Worm (Caenorhabditis elegans) whole organism, L3 larva: Measurements from ENCODE around the gene smrc-1.

ENCODE experiments used
- ama-1 ChIP-seq: fragments of 150-350 bp; optimal IDR thresholded peaks from 2 replicates; lab custom pipeline; 2018
- ceh-16 ChIP-seq: sonication (generic microtip); optimal IDR thresholded peaks from 2 replicates; lab custom pipeline; 2017; ENCODE audit warnings: missing biosample characterization, missing genetic modification characterization
- ceh-28 ChIP-seq: fragments of 150-350 bp; optimal IDR thresholded peaks from 2 replicates; lab custom pipeline; 2014; ENCODE audit warnings: missing biosample characterization, missing genetic modification reagents, missing genetic modification characterization
- ceh-82 ChIP-seq: fragments of 150-350 bp; optimal IDR thresholded peaks from 2 replicates; lab custom pipeline; 2014; ENCODE audit warnings: missing biosample characterization, missing genetic modification characterization
- ceh-9 ChIP-seq: sonication (generic microtip); optimal IDR thresholded peaks from 2 replicates; lab custom pipeline; 2018; ENCODE audit warnings: missing biosample characterization, missing genetic modification characterization
- daf-12 ChIP-seq: fragments of 150-350 bp; optimal IDR thresholded peaks from 2 replicates; lab custom pipeline; 2014; ENCODE audit warnings: missing biosample characterization, missing genetic modification reagents, missing genetic modification characterization
- egl-5 ChIP-seq: fragments of 150-350 bp; optimal IDR thresholded peaks from 2 replicates; lab custom pipeline; 2017; ENCODE audit warnings: missing biosample characterization, missing genetic modification reagents, missing genetic modification characterization, inconsistent platforms
- elt-2 ChIP-seq: sonication (generic microtip); optimal IDR thresholded peaks from 2 replicates; lab custom pipeline; 2016; ENCODE audit warnings: missing genetic modification reagents, mild to moderate bottlenecking, missing genetic modification characterization, missing compliant biosample characterization
- elt-3 ChIP-seq, 3 experiments: fragments of 150-350 bp in 1 of 3; sonication (generic microtip) in 2 of 3; optimal IDR thresholded peaks; 2 replicates in 2 of 3; 4 replicates in 1 of 3; lab custom pipeline; 2014 to 2017; ENCODE audit warnings: missing biosample characterization in 3 of 3, missing genetic modification characterization in 3 of 3
- fkh-10 ChIP-seq: sonication (generic microtip); optimal IDR thresholded peaks from 2 replicates; lab custom pipeline; 2017; ENCODE audit warnings: missing biosample characterization, missing genetic modification reagents, missing genetic modification characterization
- fos-1 ChIP-seq: fragments of 150-350 bp; optimal IDR thresholded peaks from 2 replicates; lab custom pipeline; 2014; ENCODE audit warnings: missing biosample characterization, missing genetic modification characterization
- hmg-11 ChIP-seq: sonication (generic microtip); optimal IDR thresholded peaks from 2 replicates; lab custom pipeline; 2016; ENCODE audit warnings: missing genetic modification characterization, missing compliant biosample characterization
- jun-1 ChIP-seq: fragments of 150-350 bp; optimal IDR thresholded peaks from 2 replicates; lab custom pipeline; 2014; ENCODE audit warnings: missing biosample characterization, missing genetic modification reagents, missing genetic modification characterization
- lin-15B ChIP-seq: fragments of 150-350 bp; optimal IDR thresholded peaks from 2 replicates; lab custom pipeline; 2014; ENCODE audit warnings: missing biosample characterization, missing genetic modification characterization
- lin-39 ChIP-seq: fragments of 150-350 bp; optimal IDR thresholded peaks from 2 replicates; lab custom pipeline; 2018; ENCODE audit warnings: missing biosample characterization, missing genetic modification reagents, missing genetic modification characterization
- mml-1 ChIP-seq: fragments of 150-350 bp; sonication (generic microtip); optimal IDR thresholded peaks from 3 replicates; lab custom pipeline; 2014; ENCODE audit warnings: missing biosample characterization, missing genetic modification characterization
- nfya-1 ChIP-seq: sonication (generic microtip); optimal IDR thresholded peaks from 2 replicates; lab custom pipeline; 2017; ENCODE audit warnings: missing genetic modification characterization, mild to moderate bottlenecking, missing compliant biosample characterization, antibody characterized with exemption, moderate library complexity; ENCODE audit not compliant: insufficient read depth
- nhr-12 ChIP-seq: fragments of 150-350 bp; optimal IDR thresholded peaks from 2 replicates; lab custom pipeline; 2014; ENCODE audit warnings: missing biosample characterization, missing genetic modification characterization
- nhr-23 ChIP-seq: fragments of 150-350 bp; optimal IDR thresholded peaks from 2 replicates; lab custom pipeline; 2014; ENCODE audit warnings: missing biosample characterization, missing genetic modification reagents, missing genetic modification characterization
- nhr-237 ChIP-seq: fragments of 150-350 bp; optimal IDR thresholded peaks from 2 replicates; lab custom pipeline; 2014; ENCODE audit warnings: missing biosample characterization, missing genetic modification characterization
- nhr-25 ChIP-seq: sonication (generic microtip); optimal IDR thresholded peaks from 2 replicates; lab custom pipeline; 2017; ENCODE audit warnings: missing biosample characterization, missing genetic modification characterization
- nhr-67 ChIP-seq: fragments of 150-350 bp; optimal IDR thresholded peaks from 2 replicates; lab custom pipeline; 2014; ENCODE audit warnings: missing biosample characterization, missing genetic modification characterization
- nhr-76 ChIP-seq: fragments of 150-350 bp; sonication (generic microtip); optimal IDR thresholded peaks from 5 replicates; lab custom pipeline; 2014; ENCODE audit warnings: missing biosample characterization, missing genetic modification characterization
- nhr-77 ChIP-seq: fragments of 150-350 bp; optimal IDR thresholded peaks from 2 replicates; lab custom pipeline; 2014; ENCODE audit warnings: missing biosample characterization, missing genetic modification characterization
- pha-4 ChIP-seq: fragments of 150-350 bp; optimal IDR thresholded peaks from 2 replicates; lab custom pipeline; 2014; ENCODE audit warnings: missing biosample characterization, missing genetic modification reagents, missing genetic modification characterization
- skn-1 ChIP-seq: fragments of 150-350 bp; optimal IDR thresholded peaks from 2 replicates; lab custom pipeline; 2014; ENCODE audit warnings: missing biosample characterization, missing genetic modification characterization
- tbx-2 ChIP-seq: sonication (generic microtip); optimal IDR thresholded peaks from 2 replicates; lab custom pipeline; 2016; ENCODE audit warnings: mild to moderate bottlenecking, missing genetic modification characterization, missing compliant biosample characterization
- unc-62 ChIP-seq: fragments of 150-350 bp; sonication (generic microtip); optimal IDR thresholded peaks from 4 replicates; lab custom pipeline; 2014; ENCODE audit warnings: missing biosample characterization, missing genetic modification reagents, missing genetic modification characterization
- zag-1 ChIP-seq: fragments of 150-350 bp; optimal IDR thresholded peaks from 2 replicates; lab custom pipeline; 2014; ENCODE audit warnings: missing biosample characterization, missing genetic modification characterization
- ztf-11 ChIP-seq: fragments of 150-350 bp; optimal IDR thresholded peaks from 2 replicates; lab custom pipeline; 2014; ENCODE audit warnings: missing biosample characterization, missing genetic modification characterization

Gene smrc-1

DNA sequence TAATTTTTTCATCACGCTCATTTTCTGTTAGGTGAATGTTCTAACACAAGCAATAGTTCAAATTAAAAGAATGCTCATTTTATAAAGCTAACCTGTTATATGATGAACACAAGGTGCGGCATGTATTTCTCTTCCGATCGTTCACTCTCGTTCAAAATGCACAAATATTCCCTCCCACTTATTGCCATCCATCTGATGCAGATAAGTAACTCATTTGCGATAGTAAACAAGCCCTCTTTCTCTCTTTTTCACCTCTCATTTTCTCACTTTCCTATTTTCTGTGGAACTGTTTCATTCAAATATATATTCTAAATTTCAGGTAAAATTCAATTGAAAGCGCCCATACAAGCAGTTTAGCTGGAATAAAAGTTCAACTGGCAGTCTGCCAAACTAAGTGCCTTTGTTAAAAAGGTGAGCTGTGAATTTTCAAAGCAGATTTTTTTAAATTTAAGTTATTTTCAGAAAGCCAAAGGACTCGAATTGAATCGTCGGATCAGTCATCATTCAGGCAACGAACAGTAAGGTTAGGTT, 44.7 kb upstream of the smrc-1 start, which contains the start of the genes trmt-10C.2 and C56G2.22:
TSS of gene trmt-10C.2 (plus strand) at position 314 of the 531 bp plus-strand sequence.
TSS of gene C56G2.22 (plus strand) at position 481 of the 531 bp plus-strand sequence.
- TF ChIP-seq zag-1 (tag; lab: Kevin White, UChicago): no peak
- no peak for TF ChIP-seq mml-1
- no peak for TF ChIP-seq daf-12 (tag; lab: Kevin White, UChicago)
- no peak for TF ChIP-seq nhr-25 (tag; lab: Kevin White, UChicago)
- peak; percentile 32 for TF ChIP-seq elt-2 (tag; lab: Kevin White, UChicago)
- TF ChIP-seq nhr-67 (tag; lab: Kevin White, UChicago): no peak
- no peak for TF ChIP-seq lin-15B (tag; lab: Kevin White, UChicago)
- TF ChIP-seq pha-4: peak; percentile 74
- TF ChIP-seq ceh-82 (tag; lab: Kevin White, UChicago): no peak
- no peak for TF ChIP-seq fos-1
- TF ChIP-seq nhr-23: no peak
- no peak for TF ChIP-seq unc-62

DNA sequence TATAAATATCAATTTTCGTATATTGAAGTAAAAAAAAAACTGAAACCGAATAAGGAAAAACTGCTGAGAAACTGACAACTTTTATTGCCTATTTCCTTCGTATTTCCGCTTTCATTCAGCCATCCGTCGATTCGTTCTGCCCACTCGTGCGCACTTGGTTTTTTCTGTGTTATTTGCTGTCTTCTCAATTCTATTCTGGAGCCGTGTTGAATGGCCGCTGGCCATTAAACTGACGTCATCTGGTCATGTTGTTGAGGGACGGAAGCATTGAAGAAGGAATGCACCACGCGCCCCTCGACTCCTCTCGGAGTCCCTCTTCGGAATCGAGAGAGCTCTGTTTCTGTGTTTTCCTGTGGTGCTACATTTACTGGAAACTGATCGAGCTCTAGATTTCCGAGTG, 42.2 kb upstream of the smrc-1 start:
- TF ChIP-seq ama-1 (lab: Kevin White, UChicago) (peak; percentile 2), nfya-1 (tag; lab: Kevin White, UChicago) (peak; percentile 75), egl-5 (tag; lab: Kevin White, UChicago) (peak; percentile 32), daf-12 (tag; lab: Kevin White, UChicago) (no peak), skn-1 (tag; lab: Kevin White, UChicago) (no peak), ceh-9 (no peak), tbx-2 (tag; lab: Kevin White, UChicago) (peak; percentile 49), nhr-76 (tag; lab: Kevin White, UChicago) (no peak), hmg-11 (tag; lab: Kevin White, UChicago) (peak; percentile 18), lin-39 (tag; lab: Kevin White, UChicago) (peak; percentile 67)
- TF ChIP-seq, all 47 proteins: peak for 6

DNA sequence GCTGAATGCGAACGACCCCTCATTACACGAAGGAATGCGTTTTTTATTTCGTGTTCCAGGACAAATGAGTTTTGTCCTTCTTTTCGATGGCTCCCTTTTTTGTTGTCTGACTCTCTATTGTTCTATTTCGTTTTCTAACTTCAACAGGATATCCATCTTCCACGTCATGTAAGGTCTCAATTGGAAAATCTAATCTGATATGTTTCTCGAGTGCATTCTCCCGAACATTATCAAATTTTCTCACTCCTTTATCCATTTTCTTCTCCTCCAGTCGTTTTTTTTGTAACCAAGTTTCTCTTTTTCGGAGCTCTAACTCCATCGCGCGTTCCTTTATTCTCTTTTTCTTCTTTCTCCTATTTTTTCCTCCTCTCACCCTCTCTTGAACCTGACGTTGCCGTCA, 40.3 kb upstream of the smrc-1 start:
- TF ChIP-seq fkh-10 (peak; percentile 92), nhr-25 (tag; lab: Kevin White, UChicago) (no peak), ztf-11 (tag; lab: Kevin White, UChicago) (no peak)

ce11 chrIII:6351438-6351837, 39.3 kb upstream of the smrc-1 start:
- peak; percentile 31 for TF ChIP-seq nfya-1 (tag; lab: Kevin White, UChicago)
- TF ChIP-seq nhr-12: no peak
- TF ChIP-seq ama-1 (lab: Kevin White, UChicago): peak; percentile 14
- TF ChIP-seq, all 47 proteins: peak for 2

- no peak for TF ChIP-seq pha-4
- no peak for TF ChIP-seq nhr-77 (tag; lab: Kevin White, UChicago)
- TF ChIP-seq fkh-10: peak; percentile 36
- peak; percentile 20 for TF ChIP-seq nfya-1 (tag; lab: Kevin White, UChicago)
- no peak for TF ChIP-seq ceh-9
- TF ChIP-seq nhr-76 (tag; lab: Kevin White, UChicago): no peak
- peak; percentile 34 for TF ChIP-seq tbx-2 (tag; lab: Kevin White, UChicago)
- no peak for TF ChIP-seq nhr-12
Observed at ce11 chrIII:6352459-6352858, 38.3 kb upstream of the smrc-1 start.

DNA sequence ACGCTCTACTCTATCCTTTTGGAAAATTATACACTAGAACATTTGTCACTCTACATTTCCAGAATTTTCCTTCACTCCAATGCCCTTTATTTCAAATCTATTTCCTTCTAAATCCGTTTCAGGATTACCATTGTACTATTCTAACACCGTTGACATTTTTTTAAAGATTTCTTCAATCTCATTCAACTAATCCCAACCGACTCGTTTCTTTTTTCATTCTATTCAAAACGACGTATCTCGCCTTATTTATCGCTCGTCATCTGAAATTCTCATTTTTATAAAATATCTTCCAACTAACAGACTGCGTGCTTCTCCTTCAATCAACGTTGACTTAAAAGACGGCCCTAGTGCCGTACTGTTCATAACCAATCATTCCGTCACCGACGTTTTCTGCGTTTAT, 37.7 kb upstream of the smrc-1 start, which contains the start of gene akap-1:
TSS of gene akap-1 (plus strand) at position 301 of the 400 bp plus-strand sequence.
- TF ChIP-seq elt-3 (tag; optimal IDR thresholded peaks at IDR 0.05; lab: Kevin White, UChicago): no peak
- no peak for TF ChIP-seq lin-15B (tag; lab: Kevin White, UChicago)
- TF ChIP-seq ceh-16 (tag; lab: Kevin White, UChicago): no peak
- TF ChIP-seq nhr-237 (tag; lab: Kevin White, UChicago): no peak
- TF ChIP-seq jun-1 (tag; lab: Kevin White, UChicago): no peak
- TF ChIP-seq daf-12 (tag; lab: Kevin White, UChicago): no peak
- TF ChIP-seq nhr-67 (tag; lab: Kevin White, UChicago): no peak
- TF ChIP-seq nhr-12: no peak
- no peak for TF ChIP-seq ceh-82 (tag; lab: Kevin White, UChicago)
- no peak for TF ChIP-seq nhr-23
- no peak for TF ChIP-seq pha-4
- no peak for TF ChIP-seq ceh-28 (tag; lab: Kevin White, UChicago)
